Worm (Caenorhabditis elegans): Measurements from ENCODE around the gene bus-18.

Gene bus-18

DNA sequence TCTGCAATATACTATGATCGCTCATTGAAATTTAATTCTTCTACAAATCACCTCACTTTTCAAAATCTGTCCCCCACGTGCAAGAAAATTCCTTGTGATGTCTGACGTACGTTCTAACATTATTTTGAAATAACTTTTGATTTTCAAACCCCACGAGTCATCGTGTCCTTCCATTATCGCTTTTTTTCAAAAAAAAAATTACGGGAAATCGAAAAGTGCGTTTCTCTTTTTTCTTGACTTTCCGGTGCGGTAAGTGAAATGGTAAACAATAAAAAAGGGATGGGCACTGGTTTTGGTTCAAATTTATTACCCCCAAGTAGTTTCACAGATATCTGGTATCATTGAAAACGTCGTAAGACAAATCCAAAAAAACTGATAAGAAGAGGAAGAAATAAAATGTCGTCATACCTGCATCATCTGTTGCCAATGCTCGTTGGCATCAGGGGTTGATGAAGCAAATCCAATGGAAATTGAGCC, 30.0 kb downstream of the bus-18 start (continued):
- TF ChIP-seq lin-39 (tag; optimal IDR thresholded peaks at IDR 0.05) (no peak), lir-3 (tag; optimal IDR thresholded peaks at IDR 0.05; ENCODE audit: poor library complexity) (no peak), dsc-1 (tag; optimal IDR thresholded peaks at IDR 0.05) (no peak), lin-15B (tag; optimal IDR thresholded peaks at IDR 0.05) (no peak), swsn-7 (tag; optimal IDR thresholded peaks at IDR 0.05) (no peak), Y116A8C.19 (tag; optimal IDR thresholded peaks at IDR 0.05; ENCODE audit: borderline replicate concordance) (no peak), grh-1 (GFP tag; IDR thresholded peaks at IDR 0.05) (0 out of 2 replicates have a peak, but pooled peaks have one; percentile 24), ceh-63 (GFP tag; optimal IDR thresholded peaks at IDR 0.05) (no peak), lsy-2 (tag; optimal IDR thresholded peaks at IDR 0.05) (peak in 1 of 2 experiments; percentile 2), nhr-20 (tag; optimal IDR thresholded peaks at IDR 0.05) (peak; percentile 86), C16A3.4 (tag; optimal IDR thresholded peaks at IDR 0.05) (no peak), nhr-85 (tag) (peak; percentile 95), ama-1 (optimal IDR thresholded peaks at IDR 0.05) (no peak), ceh-82 (tag; optimal IDR thresholded peaks at IDR 0.05) (no peak), lin-14 (GFP tag; optimal IDR thresholded peaks at IDR 0.05) (peak; percentile 66), snu-23 (GFP tag; optimal IDR thresholded peaks at IDR 0.05) (peak; percentile 40), aha-1 (tag; optimal IDR thresholded peaks at IDR 0.05) (no peak), hlh-17 (GFP tag; optimal IDR thresholded peaks at IDR 0.05; ENCODE audit: borderline replicate concordance) (no peak), unc-86 (tag; optimal IDR thresholded peaks at IDR 0.05) (no peak), pag-3 (tag; optimal IDR thresholded peaks at IDR 0.05; ENCODE audit: borderline replicate concordance, insufficient read depth) (no peak), mef-2 (tag; optimal IDR thresholded peaks at IDR 0.05) (no peak), egl-27 (tag; optimal IDR thresholded peaks at IDR 0.05) (no peak), dpl-1 (GFP tag; optimal IDR thresholded peaks at IDR 0.05) (no peak), efl-1 (optimal IDR thresholded peaks at IDR 0.05) (no peak), efl-1 (GFP tag; optimal IDR thresholded peaks at IDR 0.05 in 1 of 2) (peak in 1 of 2 experiments; percentile 79), ztf-11 (tag; optimal IDR thresholded peaks at IDR 0.05) (no peak), aly-2 (tag; optimal IDR thresholded peaks at IDR 0.05) (no peak), lin-35 (GFP tag; optimal IDR thresholded peaks at IDR 0.05) (peak in 1 of 2 experiments; percentile 50), mab-9 (GFP tag; IDR thresholded peaks at IDR 0.05) (no peak), ceh-88 (GFP tag; IDR thresholded peaks at IDR 0.05) (no peak), ceh-90 (tag; optimal IDR thresholded peaks at IDR 0.05) (no peak), snpc-4 (tag; optimal IDR thresholded peaks at IDR 0.05) (no peak), fkh-8 (tag; optimal IDR thresholded peaks at IDR 0.05) (no peak), nhr-84 (tag; optimal IDR thresholded peaks at IDR 0.05) (no peak), C34B4.2 (tag; optimal IDR thresholded peaks at IDR 0.05) (no peak), elt-3 (tag; optimal IDR thresholded peaks at IDR 0.05) (peak in 4 of 6 experiments; percentile 24 to 33 (median 26)), nhr-47 (tag; optimal IDR thresholded peaks at IDR 0.05) (peak; percentile 49), nhr-237 (tag; optimal IDR thresholded peaks at IDR 0.05) (no peak), mep-1 (tag; optimal IDR thresholded peaks at IDR 0.05) (no peak), lin-13 (GFP tag; optimal IDR thresholded peaks at IDR 0.05) (no peak), isw-1 (GFP tag; IDR thresholded peaks at IDR 0.05) (no peak), unc-98 (GFP tag; IDR thresholded peaks at IDR 0.05) (no peak), ets-5 (GFP tag; IDR thresholded peaks at IDR 0.05) (no peak), nhr-11 (tag; optimal IDR thresholded peaks at IDR 0.05) (no peak), egl-13 (tag; optimal IDR thresholded peaks at IDR 0.05) (no peak)

Measured in whole organism, L1 larva.